Worm (Caenorhabditis elegans): ENCODE measurements around the gene F14D7.8.
A peak's percentile ranks its signal among the peaks of the same experiment; 100 is the strongest.

Gene F14D7.8

DNA sequence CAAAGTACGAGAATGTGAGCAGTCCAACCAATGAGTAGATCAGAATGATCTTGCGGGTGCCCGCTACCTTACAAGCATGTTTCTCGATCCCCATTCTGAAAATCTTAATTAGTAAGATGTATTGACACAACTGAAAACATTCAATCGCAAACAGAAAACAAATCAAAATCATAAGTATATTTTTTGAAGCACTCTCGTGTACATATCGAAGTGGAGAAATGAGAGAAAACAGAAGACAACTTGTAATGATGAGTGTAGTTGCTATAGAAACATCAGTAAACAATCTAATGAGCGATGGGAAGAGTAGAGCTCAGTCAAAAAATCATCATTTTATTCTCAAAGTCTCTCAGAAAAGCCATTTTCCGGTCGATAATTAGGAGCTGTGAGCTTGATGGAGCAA is at the start of gene F14D7.8:
Gene F14D7.8, minus strand, starts transcription at position 101 of the 400 bp plus-strand sequence.
- TF ChIP-seq unc-62 (GFP tag; optimal IDR thresholded peaks at IDR 0.05), result no peak
- TF ChIP-seq lin-13 (GFP tag; optimal IDR thresholded peaks at IDR 0.05), result no peak

DNA sequence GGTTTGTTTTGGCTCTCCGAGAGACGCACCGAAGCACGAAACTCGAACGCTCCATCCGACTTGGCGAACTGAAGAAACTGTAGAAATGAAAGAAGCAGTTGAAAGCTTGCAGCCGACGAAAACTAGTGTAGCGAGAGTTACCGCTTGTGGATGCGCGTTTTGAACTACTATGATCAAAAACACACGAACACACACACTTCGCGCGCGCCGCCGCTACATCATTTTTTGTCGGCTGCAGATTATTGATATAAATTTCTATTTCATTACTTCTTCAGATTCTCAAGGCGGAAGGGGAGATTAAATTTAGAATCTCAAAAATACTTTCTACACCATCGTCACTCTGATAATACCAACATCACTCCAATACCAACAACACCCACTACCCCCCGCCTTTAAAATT is 49.4 kb upstream of the F14D7.8 start:
- TF ChIP-seq peb-1 (tag; optimal IDR thresholded peaks at IDR 0.05), result no peak
- no peak for TF ChIP-seq mbf-1 (tag; optimal IDR thresholded peaks at IDR 0.05)
- no peak for TF ChIP-seq nhr-12 (tag; optimal IDR thresholded peaks at IDR 0.05)
- no peak for TF ChIP-seq ztf-11 (tag; optimal IDR thresholded peaks at IDR 0.05)

DNA sequence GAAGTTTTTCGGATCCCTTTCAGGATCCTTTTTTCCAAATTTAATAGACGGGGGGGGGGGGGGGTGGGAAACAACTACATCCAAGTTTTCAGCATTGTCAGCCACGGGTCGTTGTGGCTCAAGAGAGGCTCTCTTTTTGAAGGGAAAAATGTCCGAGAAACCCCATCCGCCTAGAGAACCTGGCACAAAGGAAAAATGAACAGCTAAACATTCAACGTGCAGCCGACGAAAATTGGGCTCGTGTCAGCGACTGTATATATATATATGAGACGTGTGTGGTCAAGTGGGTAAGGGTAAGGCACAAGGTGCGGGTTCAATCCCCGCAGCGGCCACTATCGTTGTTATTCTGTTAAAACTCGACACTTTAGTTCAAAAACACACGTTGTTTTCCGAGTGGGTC is 46.0 kb upstream of the F14D7.8 start, which contains the start of gene Y49A3A.4:
Gene Y49A3A.4, minus strand, starts transcription at position 314 of the 400 bp plus-strand sequence.
- TF ChIP-seq elt-1 (tag; optimal IDR thresholded peaks at IDR 0.05) (no peak), lin-13 (GFP tag; optimal IDR thresholded peaks at IDR 0.05) (no peak), snpc-4 (tag; optimal IDR thresholded peaks at IDR 0.05) (peak; percentile 89), blmp-1 (tag; optimal IDR thresholded peaks at IDR 0.05; ENCODE audit: insufficient read depth) (no peak), unc-62 (GFP tag; optimal IDR thresholded peaks at IDR 0.05) (no peak)

- peak; percentile 46 for TF ChIP-seq egl-27 (tag; optimal IDR thresholded peaks at IDR 0.05)
- TF ChIP-seq F13H6.1 (tag; optimal IDR thresholded peaks at IDR 0.05), result peak; percentile 80
- no peak for TF ChIP-seq ceh-82 (tag; optimal IDR thresholded peaks at IDR 0.05)
- peak; percentile 32 for TF ChIP-seq ceh-16 (tag; optimal IDR thresholded peaks at IDR 0.05)
- TF ChIP-seq snpc-4 (tag; optimal IDR thresholded peaks at IDR 0.05), result peak; percentile 82
- no peak for TF ChIP-seq lin-39 (tag; optimal IDR thresholded peaks at IDR 0.05)
- peak; percentile 80 for TF ChIP-seq crh-2 (tag; optimal IDR thresholded peaks at IDR 0.05)
- no peak for TF ChIP-seq peb-1 (tag; optimal IDR thresholded peaks at IDR 0.05)
- TF ChIP-seq nhr-129 (tag; optimal IDR thresholded peaks at IDR 0.05), result peak; percentile 69
- TF ChIP-seq nhr-25 (tag; optimal IDR thresholded peaks at IDR 0.05), result peak; percentile 87
- TF ChIP-seq mbf-1 (tag; optimal IDR thresholded peaks at IDR 0.05), result no peak
- TF ChIP-seq unc-39 (tag; optimal IDR thresholded peaks at IDR 0.05), result no peak
- TF ChIP-seq ama-1 (optimal IDR thresholded peaks at IDR 0.05), result peak; percentile 78
- TF ChIP-seq sma-9 (GFP tag; optimal IDR thresholded peaks at IDR 0.05), result peak; percentile 86
- TF ChIP-seq sma-9 (tag; optimal IDR thresholded peaks at IDR 0.05), result no peak
- TF ChIP-seq ZK546.5 (tag; optimal IDR thresholded peaks at IDR 0.05), result no peak
- TF ChIP-seq ztf-1 (GFP tag; conservative IDR thresholded peaks at IDR 0.05), result no peak
- TF ChIP-seq nhr-10 (tag; optimal IDR thresholded peaks at IDR 0.05), result no peak
- TF ChIP-seq ztf-4 (tag; optimal IDR thresholded peaks at IDR 0.05), result no peak
- no peak for TF ChIP-seq nhr-11 (tag; optimal IDR thresholded peaks at IDR 0.05)
- no peak for TF ChIP-seq dmd-4 (tag; optimal IDR thresholded peaks at IDR 0.05)
- TF ChIP-seq skn-1 (tag; optimal IDR thresholded peaks at IDR 0.05), result no peak
- peak; percentile 80 for TF ChIP-seq sma-3 (GFP tag; optimal IDR thresholded peaks at IDR 0.05)
- no peak for TF ChIP-seq nhr-23 (tag; optimal IDR thresholded peaks at IDR 0.05)
- no peak for TF ChIP-seq Y55F3AM.14 (GFP tag; optimal IDR thresholded peaks at IDR 0.05)
- peak; percentile 15 for TF ChIP-seq lin-11 (tag; optimal IDR thresholded peaks at IDR 0.05)
- peak; percentile 48 for TF ChIP-seq fos-1 (tag; optimal IDR thresholded peaks at IDR 0.05)
- TF ChIP-seq unc-62 (GFP tag; optimal IDR thresholded peaks at IDR 0.05), result no peak
- TF ChIP-seq nhr-21 (tag; optimal IDR thresholded peaks at IDR 0.05), result peak; percentile 73
- no peak for TF ChIP-seq nhr-6 (tag; optimal IDR thresholded peaks at IDR 0.05)
- no peak for TF ChIP-seq elt-3 (tag; optimal IDR thresholded peaks at IDR 0.05)
- peak; percentile 98 for TF ChIP-seq gmeb-1 (tag; optimal IDR thresholded peaks at IDR 0.05)
- peak in 1 of 2 experiments; percentile 26 for TF ChIP-seq mdl-1 (tag; optimal IDR thresholded peaks at IDR 0.05)
- peak; percentile 52 for TF ChIP-seq sem-4 (tag; optimal IDR thresholded peaks at IDR 0.05)
- no peak for TF ChIP-seq alr-1 (tag; optimal IDR thresholded peaks at IDR 0.05)
- TF ChIP-seq mab-5 (tag; optimal IDR thresholded peaks at IDR 0.05), result peak; percentile 60
- no peak for TF ChIP-seq nhr-237 (tag; optimal IDR thresholded peaks at IDR 0.05)
- no peak for TF ChIP-seq nhr-12 (tag; optimal IDR thresholded peaks at IDR 0.05)
- TF ChIP-seq R02D3.7 (tag; optimal IDR thresholded peaks at IDR 0.05), result peak; percentile 49
- no peak for TF ChIP-seq ztf-11 (tag; optimal IDR thresholded peaks at IDR 0.05)
- TF ChIP-seq elt-1 (tag; optimal IDR thresholded peaks at IDR 0.05), result no peak
- TF ChIP-seq zag-1 (tag; optimal IDR thresholded peaks at IDR 0.05), result no peak
- no peak for TF ChIP-seq nhr-77 (tag; optimal IDR thresholded peaks at IDR 0.05)
- peak; percentile 88 for TF ChIP-seq unc-55 (GFP tag; optimal IDR thresholded peaks at IDR 0.05)
- TF ChIP-seq lin-13 (GFP tag; optimal IDR thresholded peaks at IDR 0.05), result peak; percentile 81
- peak; percentile 92 for TF ChIP-seq C34F6.9 (tag; optimal IDR thresholded peaks at IDR 0.05)
Measured at ce11 chrV:14355738-14356368, 43.3 kb upstream of the F14D7.8 start, which contains the start of gene cyn-1. Gene cyn-1 (plus strand): TSS chrV:14356076.

All from whole organism, L2 larva.